Fruit fly (Drosophila melanogaster): Measurements from ENCODE around the gene CG12003.

The CG12003 gene

DNA sequence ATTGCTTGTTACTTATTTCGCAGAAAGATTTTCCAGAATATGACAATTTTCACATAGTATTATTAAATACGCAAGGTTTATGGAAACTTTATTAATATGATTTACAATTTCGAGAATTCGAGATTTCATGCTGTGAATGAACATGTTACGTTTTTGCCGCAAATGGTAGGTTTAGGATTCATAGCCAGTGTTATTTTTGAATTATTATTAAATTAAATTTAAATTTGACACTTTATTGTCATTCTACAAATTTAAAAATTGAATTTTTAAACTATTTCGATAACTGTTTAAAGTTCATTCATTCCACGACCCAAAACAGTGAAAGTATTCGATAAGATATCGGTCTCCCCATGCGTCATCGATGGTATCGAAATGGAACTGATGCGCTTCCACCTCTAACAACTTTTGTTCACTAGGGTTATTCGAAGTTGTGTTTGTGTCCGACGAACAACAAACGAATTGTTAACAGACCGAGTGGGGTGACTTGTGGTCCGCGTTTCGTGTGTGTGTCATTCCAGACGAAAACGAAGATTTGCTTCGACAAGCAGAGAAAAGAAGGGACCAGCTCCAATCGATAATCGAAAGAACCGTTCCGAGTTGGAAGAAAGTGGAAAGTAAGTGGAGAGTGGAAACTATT lies 19.4 kb upstream of the CG12003 start, which contains the start of the genes CG32313 and Pcyt1 (continued):
- peak; percentile 19 for TF ChIP-seq CG17385 (GFP tag; optimal IDR thresholded peaks at IDR 0.05)
- TF ChIP-seq h (optimal IDR thresholded peaks at IDR 0.05): no peak
- TF ChIP-seq CG2889 (GFP tag; IDR thresholded peaks at IDR 0.05): no peak
- TF ChIP-seq CG1024 (GFP tag; IDR thresholded peaks at IDR 0.05): no peak
- TF ChIP-seq B-H2 (GFP tag; optimal IDR thresholded peaks at IDR 0.05): peak; percentile 55
- TF ChIP-seq CG8290 (GFP tag; optimal IDR thresholded peaks at IDR 0.05): peak; percentile 44
- TF ChIP-seq CG8290 (tag; optimal IDR thresholded peaks at IDR 0.05): peak in 1 of 2 experiments; percentile 72
- TF ChIP-seq CG10543 (GFP tag; optimal IDR thresholded peaks at IDR 0.05): peak; percentile 44
- TF ChIP-seq CG7357 (GFP tag; IDR thresholded peaks at IDR 0.05): no peak
- TF ChIP-seq tx (GFP tag; optimal IDR thresholded peaks at IDR 0.05): no peak
- TF ChIP-seq CG34224 (GFP tag; IDR thresholded peaks at IDR 0.05; ENCODE audit: partially characterized antibody): peak; percentile 87
- TF ChIP-seq Jarid2 (GFP tag; optimal IDR thresholded peaks at IDR 0.05): peak; percentile 68
- peak; percentile 11 for TF ChIP-seq gsb-n (tag; optimal IDR thresholded peaks at IDR 0.05)
- peak; percentile 17 for TF ChIP-seq CG12942 (GFP tag; optimal IDR thresholded peaks at IDR 0.05)
- no peak for TF ChIP-seq gt (GFP tag; IDR thresholded peaks at IDR 0.05)
- TF ChIP-seq az2 (GFP tag; optimal IDR thresholded peaks at IDR 0.05): no peak
- TF ChIP-seq Doc2 (GFP tag; IDR thresholded peaks at IDR 0.05): no peak
- TF ChIP-seq wor (GFP tag; IDR thresholded peaks at IDR 0.05): no peak
- no peak for TF ChIP-seq CG10147 (GFP tag; optimal IDR thresholded peaks at IDR 0.05)
- no peak for TF ChIP-seq CG30403 (GFP tag; optimal IDR thresholded peaks at IDR 0.05)
- TF ChIP-seq gce (GFP tag; IDR thresholded peaks at IDR 0.05): no peak
- no peak for TF ChIP-seq Stat92E (GFP tag; optimal IDR thresholded peaks at IDR 0.05)
- TF ChIP-seq slp2 (GFP tag; optimal IDR thresholded peaks at IDR 0.05): no peak
- TF ChIP-seq Lim3 (GFP tag; IDR thresholded peaks at IDR 0.05): no peak
- TF ChIP-seq CkIIα-i1 (GFP tag; IDR thresholded peaks at IDR 0.05): no peak
- no peak for TF ChIP-seq CG1832 (GFP tag; optimal IDR thresholded peaks at IDR 0.05)
- TF ChIP-seq row (GFP tag; IDR thresholded peaks at IDR 0.05): peak; percentile 42; the same call in 2 of the 3 replicates
- peak; percentile 17 for TF ChIP-seq CG17359 (tag; optimal IDR thresholded peaks at IDR 0.05)
- no peak for TF ChIP-seq fd96Cb (tag; optimal IDR thresholded peaks at IDR 0.05)
- TF ChIP-seq bsh (GFP tag; optimal IDR thresholded peaks at IDR 0.05): peak in 1 of 2 experiments; percentile 6
- no peak for TF ChIP-seq Hr78 (GFP tag; optimal IDR thresholded peaks at IDR 0.05)
- peak; percentile 7 for TF ChIP-seq Mad (GFP tag; optimal IDR thresholded peaks at IDR 0.05)
- peak; percentile 82 for TF ChIP-seq Med (GFP tag)
- no peak for TF ChIP-seq crol (GFP tag; IDR thresholded peaks at IDR 0.05)
- TF ChIP-seq CG7987 (GFP tag; optimal IDR thresholded peaks at IDR 0.05): peak; percentile 73
- TF ChIP-seq kah (GFP tag; optimal IDR thresholded peaks at IDR 0.05): no peak
- peak; percentile 73 for TF ChIP-seq bigmax (GFP tag; optimal IDR thresholded peaks at IDR 0.05)
- no peak for TF ChIP-seq schlank (tag; optimal IDR thresholded peaks at IDR 0.05)
- TF ChIP-seq CG10959 (GFP tag; IDR thresholded peaks at IDR 0.05): no peak
- TF ChIP-seq Fer2 (tag; optimal IDR thresholded peaks at IDR 0.05): no peak
- no peak for TF ChIP-seq bab2 (GFP tag; optimal IDR thresholded peaks at IDR 0.05)
- TF ChIP-seq disco-r (GFP tag; optimal IDR thresholded peaks at IDR 0.05): no peak
- TF ChIP-seq HmgZ (tag; optimal IDR thresholded peaks at IDR 0.05): peak; percentile 61
- no peak for TF ChIP-seq CG7271 (tag; optimal IDR thresholded peaks at IDR 0.05)
- TF ChIP-seq Drgx (GFP tag; IDR thresholded peaks at IDR 0.05): no peak
- peak; percentile 91 for TF ChIP-seq HLH4C (GFP tag; IDR thresholded peaks at IDR 0.05; ENCODE audit: partially characterized antibody)
- no peak for TF ChIP-seq bcd (GFP tag; optimal IDR thresholded peaks at IDR 0.05)
- TF ChIP-seq CG8944 (GFP tag; optimal IDR thresholded peaks at IDR 0.05): no peak
- no peak for TF ChIP-seq CG8089 (GFP tag; optimal IDR thresholded peaks at IDR 0.05)
- TF ChIP-seq CG15479 (GFP tag; optimal IDR thresholded peaks at IDR 0.05): no peak
- TF ChIP-seq CG6813 (GFP tag; optimal IDR thresholded peaks at IDR 0.05): no peak

Measured in whole organism, embryonic.